Worm (Caenorhabditis elegans): ENCODE results near the gene str-136.

- no peak for TF ChIP-seq him-1 (tag; optimal IDR thresholded peaks at IDR 0.05)
- no peak for TF ChIP-seq dao-5 (tag; optimal IDR thresholded peaks at IDR 0.05)
Measured at ce11 chrV:8278830-8279229, at the start of gene str-136.

All from whole organism, L4/young adult.